Worm (Caenorhabditis elegans): Measurements from ENCODE around the gene C07B5.6.

ce11 chrX:9510448-9510847 is 8.4 kb upstream of the C07B5.6 start:
- TF ChIP-seq hlh-30 (tag; optimal IDR thresholded peaks at IDR 0.05; ENCODE audit: insufficient read depth) = no peak
- no peak for TF ChIP-seq T23F11.4 (GFP tag; optimal IDR thresholded peaks at IDR 0.05)

Measured in whole organism, late embryonic.